Worm (Caenorhabditis elegans) whole organism, mixed stage, embryonic: ENCODE measurements around the gene C54E4.12.

ENCODE experiments used
- M03D4.4 ChIP-seq: sonication (generic microtip); optimal IDR thresholded peaks from 2 replicates; lab custom pipeline; 2017; ENCODE audit warnings: mild to moderate bottlenecking, missing genetic modification characterization, missing compliant biosample characterization
- bed-3 ChIP-seq: fragments of 200-800 bp; sonication (Bioruptor generic); optimal IDR thresholded peaks from 3 replicates; lab custom pipeline; 2018; ENCODE audit warnings: mild to moderate bottlenecking, missing genetic modification characterization, moderate library complexity, missing compliant biosample characterization
- blmp-1 ChIP-seq: fragments of 150-350 bp; optimal IDR thresholded peaks from 2 replicates; lab custom pipeline; 2014; ENCODE audit warnings: missing biosample characterization, missing genetic modification characterization
- ceh-39 ChIP-seq: fragments of 150-350 bp; optimal IDR thresholded peaks from 2 replicates; lab custom pipeline; 2014; ENCODE audit warnings: missing biosample characterization, missing genetic modification characterization
- ceh-43 ChIP-seq: fragments of 200-800 bp; sonication (Bioruptor generic); optimal IDR thresholded peaks from 2 replicates; lab custom pipeline; 2018; ENCODE audit warnings: mild to moderate bottlenecking, missing genetic modification characterization, moderate library complexity, missing compliant biosample characterization
- ceh-83 ChIP-seq: fragments of 200-800 bp; sonication (Bioruptor generic); optimal IDR thresholded peaks from 2 replicates; lab custom pipeline; 2018; ENCODE audit warnings: mild to moderate bottlenecking, missing genetic modification characterization, missing compliant biosample characterization
- ces-1 ChIP-seq: fragments of 150-350 bp; optimal IDR thresholded peaks from 2 replicates; lab custom pipeline; 2014; ENCODE audit warnings: missing biosample characterization, missing genetic modification reagents, missing genetic modification characterization
- cnd-1 ChIP-seq: fragments of 200-800 bp; sonication (Bioruptor generic); optimal IDR thresholded peaks from 2 replicates; lab custom pipeline; 2018; ENCODE audit warnings: mild to moderate bottlenecking, missing genetic modification characterization, missing compliant biosample characterization
- elt-1 ChIP-seq: sonication (generic microtip); optimal IDR thresholded peaks from 2 replicates; lab custom pipeline; 2017; ENCODE audit warnings: missing genetic modification characterization, mild to moderate bottlenecking, missing compliant biosample characterization, antibody characterized with exemption, moderate library complexity, borderline replicate concordance; ENCODE audit not compliant: insufficient read depth
- elt-3 ChIP-seq: fragments of 150-350 bp; optimal IDR thresholded peaks from 2 replicates; lab custom pipeline; 2014; ENCODE audit warnings: missing biosample characterization, missing genetic modification characterization
- flh-1 ChIP-seq: fragments of 200-800 bp; sonication (Bioruptor generic); optimal IDR thresholded peaks from 2 replicates; lab custom pipeline; 2018; ENCODE audit warnings: mild to moderate bottlenecking, missing genetic modification characterization, moderate library complexity, missing compliant biosample characterization
- ham-2 ChIP-seq: fragments of 200-800 bp; sonication (Bioruptor generic); optimal IDR thresholded peaks from 2 replicates; lab custom pipeline; 2018; ENCODE audit warnings: mild to moderate bottlenecking, missing genetic modification characterization, missing compliant biosample characterization
- lin-13 ChIP-seq: fragments of 150-350 bp; optimal IDR thresholded peaks from 2 replicates; lab custom pipeline; 2014; ENCODE audit warnings: missing biosample characterization, missing genetic modification characterization
- lin-32 ChIP-seq: fragments of 200-800 bp; sonication (Bioruptor generic); optimal IDR thresholded peaks from 2 replicates; lab custom pipeline; 2018; ENCODE audit warnings: mild to moderate bottlenecking, missing genetic modification characterization, missing compliant biosample characterization
- lsy-2 ChIP-seq: fragments of 150-350 bp; optimal IDR thresholded peaks from 2 replicates; lab custom pipeline; 2014; ENCODE audit warnings: missing biosample characterization, missing genetic modification characterization
- mep-1 ChIP-seq: fragments of 150-350 bp; optimal IDR thresholded peaks from 2 replicates; lab custom pipeline; 2017; ENCODE audit warnings: missing biosample characterization, missing genetic modification reagents, missing genetic modification characterization, inconsistent platforms
- nhr-12 ChIP-seq: fragments of 150-350 bp; optimal IDR thresholded peaks from 2 replicates; lab custom pipeline; 2014; ENCODE audit warnings: missing biosample characterization, missing genetic modification characterization
- nhr-237 ChIP-seq: fragments of 150-350 bp; optimal IDR thresholded peaks from 2 replicates; lab custom pipeline; 2014; ENCODE audit warnings: missing biosample characterization, missing genetic modification characterization
- nhr-28 ChIP-seq: fragments of 150-350 bp; optimal IDR thresholded peaks from 2 replicates; lab custom pipeline; 2014; ENCODE audit warnings: missing biosample characterization, missing genetic modification characterization
- nhr-76 ChIP-seq: sonication (generic microtip); optimal IDR thresholded peaks from 2 replicates; lab custom pipeline; 2017; ENCODE audit warnings: missing biosample characterization, missing genetic modification characterization
- pha-4 ChIP-seq: fragments of 150-350 bp; optimal IDR thresholded peaks from 2 replicates; lab custom pipeline; 2018; ENCODE audit warnings: missing biosample characterization, missing genetic modification reagents, missing genetic modification characterization
- sptf-1 ChIP-seq: sonication (generic microtip); optimal IDR thresholded peaks from 2 replicates; lab custom pipeline; 2017; ENCODE audit warnings: mild to moderate bottlenecking, missing genetic modification characterization, moderate library complexity, missing compliant biosample characterization
- tbx-8 ChIP-seq: fragments of 200-800 bp; sonication (Bioruptor generic); optimal IDR thresholded peaks from 2 replicates; lab custom pipeline; 2018; ENCODE audit warnings: mild to moderate bottlenecking, missing genetic modification characterization, moderate library complexity, missing compliant biosample characterization
- unc-120 ChIP-seq: sonication (generic microtip); optimal IDR thresholded peaks from 2 replicates; lab custom pipeline; 2017; ENCODE audit warnings: missing genetic modification characterization, missing compliant biosample characterization; ENCODE audit not compliant: poor library complexity, severe bottlenecking
- unc-39 ChIP-seq: fragments of 150-350 bp; optimal IDR thresholded peaks from 2 replicates; lab custom pipeline; 2014; ENCODE audit warnings: missing biosample characterization, missing genetic modification characterization
- unc-62 ChIP-seq: fragments of 150-350 bp; optimal IDR thresholded peaks from 2 replicates; lab custom pipeline; 2014; ENCODE audit warnings: missing biosample characterization, missing genetic modification reagents, missing genetic modification characterization
- zip-8 ChIP-seq: fragments of 150-350 bp; optimal IDR thresholded peaks from 2 replicates; lab custom pipeline; 2014; ENCODE audit warnings: missing biosample characterization, missing genetic modification characterization

C54E4.12 gene

ce11 chrIV:2162256-2162655 lies 21.8 kb upstream of the C54E4.12 start:
- TF ChIP-seq bed-3 (GFP tag; lab: Kevin White, UChicago), result no peak
- no peak for TF ChIP-seq pha-4 (tag; lab: Kevin White, UChicago)
- TF ChIP-seq nhr-28 (tag; lab: Kevin White, UChicago), result peak; percentile 44

- TF ChIP-seq ceh-43 (GFP tag; lab: Kevin White, UChicago) (no peak), ces-1 (GFP tag; lab: Kevin White, UChicago) (no peak), cnd-1 (tag; lab: Kevin White, UChicago) (no peak), elt-3 (no peak), lin-13 (tag; lab: Kevin White, UChicago) (no peak), zip-8 (tag; lab: Kevin White, UChicago) (no peak), pha-4 (tag; lab: Kevin White, UChicago) (no peak), ham-2 (GFP tag; lab: Kevin White, UChicago) (no peak), nhr-237 (no peak), ceh-39 (no peak), mep-1 (no peak), sptf-1 (tag; lab: Kevin White, UChicago) (no peak)
Observed at ce11 chrIV:2159069-2159468, 18.6 kb upstream of the C54E4.12 start, which contains the start of gene gcy-37. Gene gcy-37 (minus strand): TSS chrIV:2159169.

- TF ChIP-seq elt-1 (tag; lab: Kevin White, UChicago), result no peak
- TF ChIP-seq mep-1, result no peak
- TF ChIP-seq sptf-1 (tag; lab: Kevin White, UChicago), result no peak
- TF ChIP-seq elt-3, result no peak
- no peak for TF ChIP-seq bed-3 (GFP tag; lab: Kevin White, UChicago)
- TF ChIP-seq blmp-1, result no peak
- TF ChIP-seq ceh-83, result no peak
- no peak for TF ChIP-seq M03D4.4 (tag; lab: Kevin White, UChicago)
- no peak for TF ChIP-seq nhr-28 (tag; lab: Kevin White, UChicago)
- no peak for TF ChIP-seq zip-8 (tag; lab: Kevin White, UChicago)
- no peak for TF ChIP-seq ham-2 (GFP tag; lab: Kevin White, UChicago)
- TF ChIP-seq unc-62 (GFP tag; lab: Kevin White, UChicago), result no peak
- TF ChIP-seq tbx-8 (GFP tag; lab: Kevin White, UChicago), result no peak
- no peak for TF ChIP-seq pha-4 (tag; lab: Kevin White, UChicago)
- no peak for TF ChIP-seq lin-32 (GFP tag; lab: Kevin White, UChicago)
Observed at ce11 chrIV:2156239-2156638, 15.8 kb upstream of the C54E4.12 start.

- no peak for TF ChIP-seq lin-13 (tag; lab: Kevin White, UChicago)
- peak; percentile 52 for TF ChIP-seq elt-1 (tag; lab: Kevin White, UChicago)
- TF ChIP-seq flh-1 (GFP tag; lab: Kevin White, UChicago), result no peak
Observed at ce11 chrIV:2149247-2149756, 8.9 kb upstream of the C54E4.12 start, which contains the start of gene C54E4.5. Gene C54E4.5 (minus strand): TSS chrIV:2149297.

ce11 chrIV:2142320-2142719 lies 1.9 kb upstream of the C54E4.12 start:
- TF ChIP-seq unc-120 (tag; lab: Kevin White, UChicago), result no peak
- TF ChIP-seq ceh-43 (GFP tag; lab: Kevin White, UChicago), result no peak
- TF ChIP-seq tbx-8 (GFP tag; lab: Kevin White, UChicago), result no peak
- TF ChIP-seq elt-1 (tag; lab: Kevin White, UChicago), result no peak
- no peak for TF ChIP-seq lsy-2 (tag; lab: Kevin White, UChicago)
- TF ChIP-seq mep-1, result no peak
- TF ChIP-seq lin-32 (GFP tag; lab: Kevin White, UChicago), result no peak
- no peak for TF ChIP-seq zip-8 (tag; lab: Kevin White, UChicago)
- TF ChIP-seq nhr-237, result no peak
- TF ChIP-seq nhr-76, result no peak
- TF ChIP-seq M03D4.4 (tag; lab: Kevin White, UChicago), result no peak
- no peak for TF ChIP-seq unc-62 (GFP tag; lab: Kevin White, UChicago)
- TF ChIP-seq bed-3 (GFP tag; lab: Kevin White, UChicago), result no peak
- TF ChIP-seq unc-39 (tag; lab: Kevin White, UChicago), result no peak
- no peak for TF ChIP-seq nhr-12 (tag; lab: Kevin White, UChicago)
- no peak for TF ChIP-seq blmp-1
- TF ChIP-seq, all 35 proteins: peak for 0

ce11 chrIV:2137478-2137877 lies 3.0 kb downstream of the C54E4.12 start:
- no peak for TF ChIP-seq nhr-76
- peak; percentile 95 for TF ChIP-seq zip-8 (tag; lab: Kevin White, UChicago)
